1 fruit fly cellular context compared by ENCODE assay signal in the genomic region with DNA sequence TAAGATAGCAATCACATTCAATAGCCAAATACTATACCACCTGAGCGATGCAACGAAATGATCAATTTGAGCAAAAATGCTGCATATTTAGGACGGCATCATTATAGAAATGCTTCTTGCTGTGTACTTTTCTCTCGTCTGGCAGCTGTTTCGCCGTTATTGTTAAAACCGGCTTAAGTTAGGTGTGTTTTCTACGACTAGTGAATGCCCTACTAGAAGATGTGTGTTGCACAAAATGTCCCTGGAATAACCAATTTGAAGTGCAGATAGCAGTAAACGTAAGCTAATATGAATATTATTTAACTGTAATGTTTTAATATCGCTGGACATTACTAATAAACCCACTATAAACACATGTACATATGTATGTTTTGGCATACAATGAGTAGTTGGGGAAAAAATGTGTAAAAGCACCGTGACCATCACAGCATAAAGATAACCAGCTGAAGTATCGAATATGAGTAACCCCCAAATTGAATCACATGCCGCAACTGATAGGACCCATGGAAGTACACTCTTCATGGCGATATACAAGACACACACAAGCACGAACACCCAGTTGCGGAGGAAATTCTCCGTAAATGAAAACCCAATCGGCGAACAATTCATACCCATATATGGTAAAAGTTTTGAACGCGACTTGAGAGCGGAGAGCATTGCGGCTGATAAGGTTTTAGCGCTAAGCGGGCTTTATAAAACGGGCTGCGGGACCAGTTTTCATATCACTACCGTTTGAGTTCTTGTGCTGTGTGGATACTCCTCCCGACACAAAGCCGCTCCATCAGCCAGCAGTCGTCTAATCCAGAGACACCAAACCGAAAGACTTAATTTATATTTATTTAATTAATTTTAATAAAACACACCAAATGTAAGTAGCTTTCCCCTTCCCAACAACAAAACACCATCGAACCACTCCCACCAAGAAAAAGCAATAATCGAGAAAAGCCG.
TF ChIP-seq lines count a peak whose summit lies in the region.

Gene Act5C (plus strand): TSS at position 716 of the 948 bp plus-strand sequence.

TF ChIP-seq in whole organism, embryonic, 481 proteins besides CTCF, POLR2A, EP300 and RAD21 (continued from another document and continues in another):
- TF ChIP-seq Fer1 (GFP tag; optimal IDR thresholded peaks at IDR 0.05; lab: Kevin White, UChicago) (peak; percentile 89), CG4617 (GFP tag; optimal IDR thresholded peaks at IDR 0.05; lab: Kevin White, UChicago; ENCODE audit: borderline replicate concordance) (peak; percentile 83), CG7928 (GFP tag; optimal IDR thresholded peaks at IDR 0.05; lab: Kevin White, UChicago) (peak; percentile 59), CG8281 (tag; optimal IDR thresholded peaks at IDR 0.05; lab: Kevin White, UChicago) (peak; percentile 76), nom (GFP tag; optimal IDR thresholded peaks at IDR 0.05; lab: Kevin White, UChicago) (peak; percentile 92), pfk (GFP tag; optimal IDR thresholded peaks at IDR 0.05; lab: Kevin White, UChicago) (no peak), disco-r (GFP tag; optimal IDR thresholded peaks at IDR 0.05; lab: Kevin White, UChicago) (peak; percentile 92), pan (optimal IDR thresholded peaks at IDR 0.05; lab: Kevin White, UChicago) (no peak), pan (GFP tag; optimal IDR thresholded peaks at IDR 0.05 in 1 of 2, IDR thresholded peaks at IDR 0.05 in 1 of 2) (peak in 1 of 2 experiments; percentile 91), en (GFP tag; optimal IDR thresholded peaks at IDR 0.05; lab: Kevin White, UChicago) (peak; percentile 90), Sin3A (optimal IDR thresholded peaks at IDR 0.05; lab: Kevin White, UChicago) (no peak), gcm (GFP tag; optimal IDR thresholded peaks at IDR 0.05; lab: Kevin White, UChicago) (peak; percentile 93), CG11398 (GFP tag; optimal IDR thresholded peaks at IDR 0.05; lab: Kevin White, UChicago) (peak; percentile 94), CG30431 (GFP tag; optimal IDR thresholded peaks at IDR 0.05; lab: Kevin White, UChicago) (peak; percentile 93), CG12299 (tag; optimal IDR thresholded peaks at IDR 0.05; lab: Kevin White, UChicago) (peak; percentile 92), bbx (GFP tag; IDR thresholded peaks at IDR 0.05; lab: Robert Waterston, UW; ENCODE audit: partially characterized antibody) (peak; percentile 56), Ravus (GFP tag; IDR thresholded peaks at IDR 0.05; lab: Robert Waterston, UW) (peak; percentile 74), fd96Cb (tag; optimal IDR thresholded peaks at IDR 0.05; lab: Kevin White, UChicago) (peak; percentile 95), phol (tag; optimal IDR thresholded peaks at IDR 0.05; lab: Kevin White, UChicago) (peak; percentile 93), z (GFP tag; IDR thresholded peaks at IDR 0.05; lab: Robert Waterston, UW) (peak; percentile 50; the same call in 1 of the 3 replicates), grn (GFP tag; optimal IDR thresholded peaks at IDR 0.05; lab: Kevin White, UChicago) (peak; percentile 37), CG12155 (GFP tag; optimal IDR thresholded peaks at IDR 0.05; lab: Kevin White, UChicago) (peak; percentile 89), CG8478 (optimal IDR thresholded peaks at IDR 0.05; lab: Kevin White, UChicago) (no peak), so (GFP tag; IDR thresholded peaks at IDR 0.05; lab: Robert Waterston, UW) (peak; percentile 93), inv (GFP tag; IDR thresholded peaks at IDR 0.05; lab: Robert Waterston, UW; ENCODE audit: partially characterized antibody) (no peak), CG34224 (GFP tag; IDR thresholded peaks at IDR 0.05; lab: Robert Waterston, UW; ENCODE audit: partially characterized antibody) (no peak), cad (GFP tag; optimal IDR thresholded peaks at IDR 0.05; lab: Kevin White, UChicago) (no peak), CG2116 (GFP tag; optimal IDR thresholded peaks at IDR 0.05; lab: Kevin White, UChicago) (peak; percentile 68), HLHmδ (GFP tag; optimal IDR thresholded peaks at IDR 0.05; lab: Kevin White, UChicago) (no peak), CG42726 (GFP tag; IDR thresholded peaks at IDR 0.05; lab: Robert Waterston, UW; ENCODE audit: partially characterized antibody) (0 out of 2 replicates have a peak, but pooled peaks have one; percentile 46), Six4 (GFP tag; optimal IDR thresholded peaks at IDR 0.05; lab: Kevin White, UChicago) (peak; percentile 91), vfl (GFP tag; optimal IDR thresholded peaks at IDR 0.05; lab: Kevin White, UChicago) (peak; percentile 79), fd64A (GFP tag; optimal IDR thresholded peaks at IDR 0.05; lab: Kevin White, UChicago) (peak; percentile 85), MBD-R2 (GFP tag; IDR thresholded peaks at IDR 0.05; lab: Robert Waterston, UW) (peak; percentile 75), CG17829 (tag; optimal IDR thresholded peaks at IDR 0.05; lab: Kevin White, UChicago) (peak; percentile 95), Antp (GFP tag; optimal IDR thresholded peaks at IDR 0.05; lab: Kevin White, UChicago) (peak; percentile 96), CG32767 (GFP tag; IDR thresholded peaks at IDR 0.05; lab: Robert Waterston, UW) (peak; percentile 90), CG14014 (GFP tag; IDR thresholded peaks at IDR 0.05; lab: Robert Waterston, UW) (peak; percentile 94), ab (GFP tag; optimal IDR thresholded peaks at IDR 0.05; lab: Kevin White, UChicago) (peak; percentile 92), pb (GFP tag; optimal IDR thresholded peaks at IDR 0.05; lab: Kevin White, UChicago) (peak; percentile 84), dmrt99B (tag; optimal IDR thresholded peaks at IDR 0.05; lab: Kevin White, UChicago) (peak; percentile 95), twi (tag; optimal IDR thresholded peaks at IDR 0.05; lab: Kevin White, UChicago) (peak; percentile 84), ci (GFP tag; IDR thresholded peaks at IDR 0.05; lab: Robert Waterston, UW) (peak; percentile 97), CG31388 (GFP tag; optimal IDR thresholded peaks at IDR 0.05; lab: Kevin White, UChicago) (peak; percentile 74), Dbx (GFP tag; IDR thresholded peaks at IDR 0.05; lab: Robert Waterston, UW) (peak; percentile 89; the same call in 2 of the 3 replicates), CG10267 (tag; optimal IDR thresholded peaks at IDR 0.05; lab: Kevin White, UChicago) (peak; percentile 91), H2.0 (GFP tag; IDR thresholded peaks at IDR 0.05; lab: Robert Waterston, UW) (peak; percentile 94), hkb (optimal IDR thresholded peaks at IDR 0.05; lab: Kevin White, UChicago) (no peak), hkb (GFP tag; IDR thresholded peaks at IDR 0.05; lab: Robert Waterston, UW) (peak; percentile 94), Elba2 (GFP tag; optimal IDR thresholded peaks at IDR 0.05; lab: Kevin White, UChicago) (peak; percentile 74), sc (optimal IDR thresholded peaks at IDR 0.05; lab: Kevin White, UChicago) (no peak), sc (GFP tag; optimal IDR thresholded peaks at IDR 0.05; lab: Kevin White, UChicago) (peak; percentile 84), schlank (tag; optimal IDR thresholded peaks at IDR 0.05; lab: Kevin White, UChicago) (peak; percentile 85), mirr (GFP tag; optimal IDR thresholded peaks at IDR 0.05; lab: Kevin White, UChicago) (peak; percentile 77), CG2889 (GFP tag; IDR thresholded peaks at IDR 0.05; lab: Robert Waterston, UW) (peak; percentile 77; the same call in 2 of the 3 replicates), Hr51 (GFP tag; optimal IDR thresholded peaks at IDR 0.05; lab: Kevin White, UChicago) (peak; percentile 88 to 89), CG8290 (GFP tag; optimal IDR thresholded peaks at IDR 0.05; lab: Kevin White, UChicago) (peak; percentile 90), CG8290 (tag; optimal IDR thresholded peaks at IDR 0.05; lab: Kevin White, UChicago) (peak; percentile 11 to 99), B-H2 (GFP tag; optimal IDR thresholded peaks at IDR 0.05; lab: Kevin White, UChicago) (no peak), CG1233 (GFP tag; optimal IDR thresholded peaks at IDR 0.05; lab: Kevin White, UChicago) (peak; percentile 93), fd102C (GFP tag; optimal IDR thresholded peaks at IDR 0.05; lab: Kevin White, UChicago) (peak; percentile 91), Poxn (GFP tag; IDR thresholded peaks at IDR 0.05; lab: Robert Waterston, UW) (0 out of 2 replicates have a peak, but pooled peaks have one; percentile 76), CG13775 (GFP tag; optimal IDR thresholded peaks at IDR 0.05; lab: Kevin White, UChicago) (peak; percentile 90), Hr3 (GFP tag; optimal IDR thresholded peaks at IDR 0.05; lab: Kevin White, UChicago) (peak; percentile 93), CG33213 (GFP tag; optimal IDR thresholded peaks at IDR 0.05; lab: Kevin White, UChicago) (peak; percentile 95), stwl (tag; optimal IDR thresholded peaks at IDR 0.05; lab: Kevin White, UChicago) (peak; percentile 66), CG17186 (GFP tag; optimal IDR thresholded peaks at IDR 0.05; lab: Kevin White, UChicago) (peak; percentile 73), ara (GFP tag; IDR thresholded peaks at IDR 0.05; lab: Robert Waterston, UW) (peak; percentile 96), dati (GFP tag; IDR thresholded peaks at IDR 0.05; lab: Robert Waterston, UW) (peak; percentile 81), Sry-δ (GFP tag; optimal IDR thresholded peaks at IDR 0.05; lab: Kevin White, UChicago) (peak; percentile 61), cwo (GFP tag; optimal IDR thresholded peaks at IDR 0.05; lab: Kevin White, UChicago) (peak; percentile 82), Xrp1 (GFP tag; IDR thresholded peaks at IDR 0.05; lab: Robert Waterston, UW) (peak; percentile 96), Mrtf (GFP tag; IDR thresholded peaks at IDR 0.05; lab: Robert Waterston, UW) (peak; percentile 91), CG3281 (GFP tag; optimal IDR thresholded peaks at IDR 0.05; lab: Kevin White, UChicago) (peak; percentile 91), PHDP (tag; optimal IDR thresholded peaks at IDR 0.05; lab: Kevin White, UChicago) (peak; percentile 93), CG15073 (GFP tag; optimal IDR thresholded peaks at IDR 0.05; lab: Kevin White, UChicago) (peak; percentile 74), BtbVII (GFP tag; optimal IDR thresholded peaks at IDR 0.05; lab: Kevin White, UChicago) (peak; percentile 87), CG15696 (tag; optimal IDR thresholded peaks at IDR 0.05; lab: Kevin White, UChicago) (peak; percentile 95), lbe (GFP tag; optimal IDR thresholded peaks at IDR 0.05; lab: Kevin White, UChicago) (peak; percentile 96), psq (GFP tag; optimal IDR thresholded peaks at IDR 0.05; lab: Kevin White, UChicago) (peak; percentile 74), eve (GFP tag; optimal IDR thresholded peaks at IDR 0.05; lab: Kevin White, UChicago) (peak in 1 of 2 experiments; percentile 56), CG1647 (GFP tag; optimal IDR thresholded peaks at IDR 0.05; lab: Kevin White, UChicago) (peak; percentile 92), NfI (GFP tag; optimal IDR thresholded peaks at IDR 0.05; lab: Kevin White, UChicago) (peak; percentile 91), CG9817 (tag; optimal IDR thresholded peaks at IDR 0.05; lab: Kevin White, UChicago) (peak; percentile 87), CG12769 (tag; optimal IDR thresholded peaks at IDR 0.05; lab: Kevin White, UChicago) (peak; percentile 98), Dp (GFP tag; optimal IDR thresholded peaks at IDR 0.05; lab: Kevin White, UChicago) (no peak), gfzf (GFP tag; optimal IDR thresholded peaks at IDR 0.05; lab: Kevin White, UChicago) (peak; percentile 11), wdn (GFP tag; IDR thresholded peaks at IDR 0.05; lab: Robert Waterston, UW) (peak; percentile 88), Ssrp (tag; optimal IDR thresholded peaks at IDR 0.05; lab: Kevin White, UChicago) (peak; percentile 87), Fer3 (tag; optimal IDR thresholded peaks at IDR 0.05; lab: Kevin White, UChicago) (peak; percentile 93), mld (GFP tag; IDR thresholded peaks at IDR 0.05; lab: Robert Waterston, UW; ENCODE audit: partially characterized antibody) (no peak), CG4424 (GFP tag; optimal IDR thresholded peaks at IDR 0.05; lab: Kevin White, UChicago) (peak; percentile 92), HLH3B (GFP tag; IDR thresholded peaks at IDR 0.05; lab: Robert Waterston, UW) (peak; percentile 94), insv (GFP tag; optimal IDR thresholded peaks at IDR 0.05; lab: Kevin White, UChicago) (no peak), B-H1 (GFP tag; IDR thresholded peaks at IDR 0.05; lab: Robert Waterston, UW) (peak; percentile 78), Jarid2 (GFP tag; optimal IDR thresholded peaks at IDR 0.05; lab: Kevin White, UChicago) (peak; percentile 77), CG9797 (GFP tag; optimal IDR thresholded peaks at IDR 0.05; lab: Kevin White, UChicago) (peak; percentile 42), dysf (GFP tag; IDR thresholded peaks at IDR 0.05; lab: Robert Waterston, UW) (peak; percentile 95), CG10979 (tag; optimal IDR thresholded peaks at IDR 0.05; lab: Kevin White, UChicago) (peak; percentile 96), wor (GFP tag; IDR thresholded peaks at IDR 0.05; lab: Robert Waterston, UW) (peak; percentile 74), Dip3 (GFP tag; optimal IDR thresholded peaks at IDR 0.05; lab: Kevin White, UChicago) (peak; percentile 87), grau (tag; optimal IDR thresholded peaks at IDR 0.05; lab: Kevin White, UChicago) (peak; percentile 93), Atf6 (GFP tag; IDR thresholded peaks at IDR 0.05; lab: Robert Waterston, UW) (peak; percentile 87), Myb (GFP tag; optimal IDR thresholded peaks at IDR 0.05; lab: Kevin White, UChicago) (peak; percentile 84), Mad (GFP tag; optimal IDR thresholded peaks at IDR 0.05; lab: Kevin White, UChicago) (peak; percentile 96), CG14710 (tag; optimal IDR thresholded peaks at IDR 0.05; lab: Kevin White, UChicago) (peak; percentile 93), HLH4C (GFP tag; IDR thresholded peaks at IDR 0.05; lab: Robert Waterston, UW; ENCODE audit: partially characterized antibody) (no peak), bsh (GFP tag; optimal IDR thresholded peaks at IDR 0.05; lab: Kevin White, UChicago) (peak; percentile 90 to 97), tio (GFP tag; optimal IDR thresholded peaks at IDR 0.05; lab: Kevin White, UChicago) (peak; percentile 89), CG3163 (GFP tag; optimal IDR thresholded peaks at IDR 0.05; lab: Kevin White, UChicago) (peak; percentile 82), CG3407 (GFP tag; optimal IDR thresholded peaks at IDR 0.05; lab: Kevin White, UChicago) (peak; percentile 92), CG1602 (GFP tag; optimal IDR thresholded peaks at IDR 0.05; lab: Kevin White, UChicago) (peak; percentile 94), CG13296 (GFP tag; optimal IDR thresholded peaks at IDR 0.05; lab: Kevin White, UChicago) (peak; percentile 90), nerfin-1 (tag; optimal IDR thresholded peaks at IDR 0.05; lab: Kevin White, UChicago) (peak; percentile 91), Nf-YB (GFP tag; optimal IDR thresholded peaks at IDR 0.05; lab: Kevin White, UChicago) (peak; percentile 81), CG8359 (GFP tag; optimal IDR thresholded peaks at IDR 0.05; lab: Kevin White, UChicago; ENCODE audit: borderline replicate concordance) (peak; percentile 86), wek (GFP tag; optimal IDR thresholded peaks at IDR 0.05; lab: Kevin White, UChicago) (peak; percentile 87)
